Worm (Caenorhabditis elegans) whole organism, early embryonic: ENCODE data around the gene nlr-1.

Experiments used
- B0310.2 ChIP-seq: sonication (generic microtip); optimal IDR thresholded peaks from 2 replicates; lab custom pipeline; 2016; ENCODE audit warnings: mild to moderate bottlenecking, missing genetic modification characterization, missing compliant biosample characterization
- F13C5.2 ChIP-seq: sonication (generic microtip); optimal IDR thresholded peaks from 2 replicates; lab custom pipeline; 2017; ENCODE audit warnings: mild to moderate bottlenecking, missing genetic modification characterization, inconsistent platforms, missing compliant biosample characterization
- aly-1 ChIP-seq: sonication (generic microtip); optimal IDR thresholded peaks from 2 replicates; lab custom pipeline; 2016; ENCODE audit warnings: missing genetic modification characterization, missing compliant biosample characterization
- ama-1 ChIP-seq: fragments of 150-350 bp; optimal IDR thresholded peaks from 2 replicates; lab custom pipeline; 2014
- ceh-13 ChIP-seq: fragments of 200-800 bp; sonication (Bioruptor generic); optimal IDR thresholded peaks from 2 replicates; lab custom pipeline; 2018; ENCODE audit warnings: mild to moderate bottlenecking, missing genetic modification characterization, missing compliant biosample characterization
- ceh-36 ChIP-seq: sonication (generic microtip); optimal IDR thresholded peaks from 2 replicates; lab custom pipeline; 2016; ENCODE audit warnings: missing genetic modification characterization, inconsistent platforms, missing compliant biosample characterization
- ets-7 ChIP-seq: sonication (generic microtip); optimal IDR thresholded peaks from 2 replicates; lab custom pipeline; 2016; ENCODE audit warnings: missing genotype, missing genetic modification characterization, missing compliant biosample characterization
- flt-1 ChIP-seq: fragments of 200-800 bp; sonication (Bioruptor generic); IDR thresholded peaks from 2 replicates; pipeline ENCODE4 v1.3.6; 2022; ENCODE audit warnings: missing genetic modification characterization, missing compliant biosample characterization
- hmbx-1 ChIP-seq: sonication (generic microtip); optimal IDR thresholded peaks from 2 replicates; lab custom pipeline; 2016; ENCODE audit warnings: mild to moderate bottlenecking, missing genetic modification characterization, missing compliant biosample characterization
- hmg-4 ChIP-seq: fragments of 200-800 bp; sonication (Bioruptor generic); optimal IDR thresholded peaks from 2 replicates; lab custom pipeline; 2018; ENCODE audit warnings: mild to moderate bottlenecking, missing genetic modification characterization, missing compliant biosample characterization
- hnd-1 ChIP-seq: sonication (generic microtip); optimal IDR thresholded peaks from 2 replicates; lab custom pipeline; 2016; ENCODE audit warnings: missing genetic modification characterization, missing compliant biosample characterization
- pes-1 ChIP-seq: fragments of 200-800 bp; sonication (Bioruptor generic); IDR thresholded peaks from 2 replicates; pipeline ENCODE4 v1.3.6; 2022; ENCODE audit warnings: missing genetic modification reagents, missing genetic modification characterization, missing compliant biosample characterization
- scrt-1 ChIP-seq: fragments of 200-800 bp; sonication (Bioruptor generic); IDR thresholded peaks from 2 replicates; pipeline ENCODE4 v1.3.6; 2022; ENCODE audit warnings: missing genetic modification characterization, missing compliant biosample characterization
- sea-1 ChIP-seq: fragments of 200-800 bp; sonication (Bioruptor generic); conservative IDR thresholded peaks from 2 replicates; pipeline ENCODE4 v1.3.6; 2022; ENCODE audit warnings: missing genetic modification characterization, missing compliant biosample characterization
- tbx-11 ChIP-seq: fragments of 200-800 bp; sonication (Bioruptor generic); IDR thresholded peaks from 2 replicates; pipeline ENCODE4 v1.3.6; 2022; ENCODE audit warnings: missing genetic modification characterization, missing compliant biosample characterization
- tbx-37 ChIP-seq: fragments of 200-800 bp; sonication (Bioruptor generic); conservative IDR thresholded peaks from 2 replicates; pipeline ENCODE4 v1.3.6; 2022; ENCODE audit warnings: missing genetic modification reagents, missing genetic modification characterization, missing compliant biosample characterization
- tra-4 ChIP-seq: sonication (generic microtip); optimal IDR thresholded peaks from 2 replicates; lab custom pipeline; 2017; ENCODE audit warnings: missing genetic modification characterization, missing compliant biosample characterization

Gene nlr-1

ce11 chrIV:12208984-12209676, 31.0 kb upstream of the nlr-1 start, which contains the start of the genes marb-1 and F35G2.3:
TSS of gene marb-1 (minus strand) at chrIV:12209010.
TSS of gene F35G2.3 (plus strand) at chrIV:12209626.
- TF ChIP-seq ets-7 (tag; lab: Kevin White, UChicago), result no peak
- TF ChIP-seq tbx-11 (GFP tag; lab: Robert Waterston, UW), result no peak
- no peak for TF ChIP-seq tra-4 (tag; lab: Kevin White, UChicago)
- TF ChIP-seq scrt-1, result no peak
- TF ChIP-seq tbx-37 (GFP tag; lab: Robert Waterston, UW), result no peak
- no peak for TF ChIP-seq hmg-4 (GFP tag; lab: Kevin White, UChicago)
- TF ChIP-seq F13C5.2 (tag; lab: Kevin White, UChicago), result no peak

- no peak for TF ChIP-seq tbx-11 (GFP tag; lab: Robert Waterston, UW)
- TF ChIP-seq hmbx-1 (tag; lab: Kevin White, UChicago), result no peak
- no peak for TF ChIP-seq ceh-13
- no peak for TF ChIP-seq aly-1 (tag; lab: Kevin White, UChicago)
- TF ChIP-seq F13C5.2 (tag; lab: Kevin White, UChicago), result no peak
- no peak for TF ChIP-seq flt-1 (GFP tag; lab: Robert Waterston, UW)
- no peak for TF ChIP-seq tra-4 (tag; lab: Kevin White, UChicago)
- no peak for TF ChIP-seq hnd-1 (tag; lab: Kevin White, UChicago)
- TF ChIP-seq ets-7 (tag; lab: Kevin White, UChicago), result no peak
- TF ChIP-seq sea-1, result no peak
- TF ChIP-seq B0310.2 (tag; lab: Kevin White, UChicago), result no peak
- no peak for TF ChIP-seq scrt-1
Measured at ce11 chrIV:12207873-12208272, 29.7 kb upstream of the nlr-1 start.

ce11 chrIV:12207454-12207853, 29.3 kb upstream of the nlr-1 start:
- TF ChIP-seq ceh-13 (no peak), aly-1 (tag; lab: Kevin White, UChicago) (no peak), ama-1 (no peak), pes-1 (GFP tag; lab: Robert Waterston, UW) (no peak), B0310.2 (tag; lab: Kevin White, UChicago) (no peak), flt-1 (GFP tag; lab: Robert Waterston, UW) (no peak), ets-7 (tag; lab: Kevin White, UChicago) (no peak)

DNA sequence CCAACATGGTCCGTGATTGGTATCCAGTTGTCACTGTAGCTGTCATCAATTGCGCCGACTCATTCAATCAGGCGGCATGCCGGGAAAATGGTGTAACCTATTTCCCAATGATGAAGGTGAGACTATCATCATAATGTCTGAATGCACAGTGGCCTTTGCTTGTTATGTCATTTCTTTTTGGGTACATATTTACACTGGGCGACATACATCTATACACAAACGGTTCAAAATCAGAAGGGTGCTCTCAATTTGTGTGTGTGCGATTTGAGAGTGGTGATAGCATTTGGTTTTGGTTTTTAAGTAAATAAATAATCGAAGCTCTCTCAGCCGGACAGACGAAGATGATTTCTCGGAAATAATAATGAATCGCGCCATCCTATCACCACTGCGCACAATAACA, 25.8 kb upstream of the nlr-1 start:
- TF ChIP-seq scrt-1 (no peak), hmbx-1 (tag; lab: Kevin White, UChicago) (no peak), flt-1 (GFP tag; lab: Robert Waterston, UW) (no peak), B0310.2 (tag; lab: Kevin White, UChicago) (no peak), aly-1 (tag; lab: Kevin White, UChicago) (no peak), ama-1 (no peak), tbx-11 (GFP tag; lab: Robert Waterston, UW) (no peak), F13C5.2 (tag; lab: Kevin White, UChicago) (no peak), pes-1 (GFP tag; lab: Robert Waterston, UW) (no peak), sea-1 (no peak), ets-7 (tag; lab: Kevin White, UChicago) (no peak)

DNA sequence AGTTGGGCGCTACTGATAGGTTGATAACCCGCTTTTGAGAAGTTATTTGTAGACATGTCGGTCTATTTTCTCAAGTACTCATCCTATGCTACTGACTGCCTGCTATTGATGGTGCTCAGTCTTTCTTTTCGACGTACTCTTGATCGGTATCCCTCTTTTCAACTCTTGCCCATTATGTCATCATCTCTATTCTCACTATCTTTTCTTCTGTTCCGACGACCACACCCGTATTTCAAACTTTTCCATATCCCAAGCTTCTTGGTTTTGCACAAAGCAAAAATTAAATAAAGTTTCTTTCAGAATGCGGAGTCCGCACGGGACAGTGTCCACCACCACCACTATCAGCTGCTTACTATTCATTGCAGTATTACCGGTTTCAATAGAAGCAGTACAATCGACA, 24.8 kb upstream of the nlr-1 start, which contains the start of gene F35G2.1:
Gene F35G2.1, plus strand, starts transcription at position 301 of the 400 bp plus-strand sequence.
- no peak for TF ChIP-seq flt-1 (GFP tag; lab: Robert Waterston, UW)
- TF ChIP-seq ets-7 (tag; lab: Kevin White, UChicago), result no peak
- no peak for TF ChIP-seq ceh-36 (tag; lab: Kevin White, UChicago)
- no peak for TF ChIP-seq tbx-11 (GFP tag; lab: Robert Waterston, UW)
- TF ChIP-seq ceh-13, result no peak
- TF ChIP-seq F13C5.2 (tag; lab: Kevin White, UChicago), result no peak
- TF ChIP-seq tbx-37 (GFP tag; lab: Robert Waterston, UW), result no peak
- no peak for TF ChIP-seq hmg-4 (GFP tag; lab: Kevin White, UChicago)
- no peak for TF ChIP-seq aly-1 (tag; lab: Kevin White, UChicago)
- no peak for TF ChIP-seq tra-4 (tag; lab: Kevin White, UChicago)
- no peak for TF ChIP-seq B0310.2 (tag; lab: Kevin White, UChicago)
- TF ChIP-seq sea-1, result no peak
- no peak for TF ChIP-seq pes-1 (GFP tag; lab: Robert Waterston, UW)
- TF ChIP-seq ama-1, result no peak

- TF ChIP-seq ets-7 (tag; lab: Kevin White, UChicago), result no peak
- no peak for TF ChIP-seq hmg-4 (GFP tag; lab: Kevin White, UChicago)
- no peak for TF ChIP-seq hmbx-1 (tag; lab: Kevin White, UChicago)
- TF ChIP-seq F13C5.2 (tag; lab: Kevin White, UChicago), result no peak
- TF ChIP-seq tra-4 (tag; lab: Kevin White, UChicago), result no peak
Measured at ce11 chrIV:12202000-12202399, 23.9 kb upstream of the nlr-1 start.

DNA sequence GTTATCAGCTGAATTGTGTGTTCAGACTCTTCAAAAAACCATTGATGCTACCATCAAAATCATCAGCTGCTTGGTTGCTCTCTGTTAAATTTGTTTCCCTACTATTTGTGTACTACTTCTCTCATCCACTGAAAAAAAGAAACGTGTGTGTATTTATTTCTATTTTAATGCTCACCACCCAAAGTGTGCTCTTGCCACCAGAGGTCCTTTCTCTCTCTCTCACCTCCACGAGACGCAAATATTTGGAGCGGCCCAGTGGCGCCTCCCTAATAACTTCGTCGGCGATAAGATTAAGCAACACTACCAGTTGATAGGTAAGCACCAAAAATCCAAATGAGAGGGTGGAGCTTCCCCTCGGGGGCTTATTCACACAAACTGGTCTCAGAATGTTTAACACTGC, 22.7 kb upstream of the nlr-1 start:
- no peak for TF ChIP-seq aly-1 (tag; lab: Kevin White, UChicago)
- no peak for TF ChIP-seq hmbx-1 (tag; lab: Kevin White, UChicago)
- TF ChIP-seq F13C5.2 (tag; lab: Kevin White, UChicago), result no peak
- TF ChIP-seq tra-4 (tag; lab: Kevin White, UChicago), result no peak
- no peak for TF ChIP-seq hnd-1 (tag; lab: Kevin White, UChicago)
- TF ChIP-seq scrt-1, result no peak
- no peak for TF ChIP-seq ama-1
- no peak for TF ChIP-seq ceh-36 (tag; lab: Kevin White, UChicago)
- no peak for TF ChIP-seq hmg-4 (GFP tag; lab: Kevin White, UChicago)
- no peak for TF ChIP-seq tbx-37 (GFP tag; lab: Robert Waterston, UW)
- no peak for TF ChIP-seq B0310.2 (tag; lab: Kevin White, UChicago)
- no peak for TF ChIP-seq ets-7 (tag; lab: Kevin White, UChicago)
